Worm (Caenorhabditis elegans): Measurements from ENCODE around the gene C30A5.10.

ce11 chrIII:8172609-8173133, 37.0 kb downstream of the C30A5.10 start:
- TF ChIP-seq nhr-10 (tag; optimal IDR thresholded peaks at IDR 0.05), result no peak
- TF ChIP-seq egl-27 (tag; optimal IDR thresholded peaks at IDR 0.05), result no peak
- TF ChIP-seq fos-1 (tag; optimal IDR thresholded peaks at IDR 0.05), result no peak
- TF ChIP-seq ceh-82 (tag; optimal IDR thresholded peaks at IDR 0.05), result no peak
- no peak for TF ChIP-seq blmp-1 (tag; optimal IDR thresholded peaks at IDR 0.05; ENCODE audit: insufficient read depth)
- TF ChIP-seq lin-39 (tag; optimal IDR thresholded peaks at IDR 0.05), result no peak
- TF ChIP-seq ama-1 (optimal IDR thresholded peaks at IDR 0.05), result no peak
- no peak for TF ChIP-seq nhr-77 (tag; optimal IDR thresholded peaks at IDR 0.05)
- no peak for TF ChIP-seq lsy-2 (tag; optimal IDR thresholded peaks at IDR 0.05)
- TF ChIP-seq mab-5 (tag; optimal IDR thresholded peaks at IDR 0.05), result no peak
- no peak for TF ChIP-seq nhr-12 (tag; optimal IDR thresholded peaks at IDR 0.05)
- no peak for TF ChIP-seq mbf-1 (tag; optimal IDR thresholded peaks at IDR 0.05)
- no peak for TF ChIP-seq skn-1 (tag; optimal IDR thresholded peaks at IDR 0.05)
- no peak for TF ChIP-seq unc-62 (GFP tag; optimal IDR thresholded peaks at IDR 0.05)
